Fruit fly (Drosophila melanogaster) whole organism, embryonic: Measurements from ENCODE around the gene CG7366.

Experiments
- CG10431 ChIP-seq: fragments of 200-800 bp; sonication (Bioruptor generic); optimal IDR thresholded peaks from 3 replicates; lab custom pipeline; 2018; ENCODE audit warnings: missing biosample characterization, mild to moderate bottlenecking, missing genetic modification characterization
- CG14441 ChIP-seq: fragments of 200-800 bp; sonication (Bioruptor generic); IDR thresholded peaks from 2 replicates; pipeline ENCODE4 v1.3.6; 2022; ENCODE audit warnings: missing biosample characterization, missing genetic modification characterization
- CG1529 ChIP-seq: fragments of 200-800 bp; sonication (Bioruptor generic); optimal IDR thresholded peaks from 3 replicates; lab custom pipeline; 2018; ENCODE audit warnings: missing biosample characterization, missing genetic modification characterization
- CG17328 ChIP-seq: fragments of 200-800 bp; sonication (Bioruptor generic); IDR thresholded peaks from 2 replicates; pipeline ENCODE4 v1.3.6; 2022; ENCODE audit warnings: missing biosample characterization, missing genetic modification characterization
- CG17385 ChIP-seq: fragments of 200-800 bp; sonication (Bioruptor generic); optimal IDR thresholded peaks from 3 replicates; lab custom pipeline; 2018; ENCODE audit warnings: missing biosample characterization, mild to moderate bottlenecking, missing genetic modification characterization
- CG17829 ChIP-seq: fragments of 200-800 bp; optimal IDR thresholded peaks from 2 replicates; lab custom pipeline; 2019; ENCODE audit warnings: missing biosample characterization, mild to moderate bottlenecking, missing genetic modification characterization, moderate library complexity
- CG18011 ChIP-seq: fragments of 200-800 bp; sonication (Bioruptor generic); optimal IDR thresholded peaks from 2 replicates; lab custom pipeline; 2017; ENCODE audit warnings: missing biosample characterization, missing genetic modification characterization, mild to moderate bottlenecking, moderate library complexity, missing genotype
- CG18262 ChIP-seq: fragments of 200-800 bp; optimal IDR thresholded peaks from 3 replicates; lab custom pipeline; 2019; ENCODE audit warnings: missing biosample characterization, mild to moderate bottlenecking, missing genetic modification characterization, moderate library complexity
- CG31388 ChIP-seq: fragments of 200-800 bp; sonication (Bioruptor generic); optimal IDR thresholded peaks from 2 replicates; lab custom pipeline; 2016; ENCODE audit warnings: missing biosample characterization, missing genetic modification characterization
- CG32772 ChIP-seq: fragments of 200-800 bp; sonication (Bioruptor generic); IDR thresholded peaks from 2 replicates; pipeline ENCODE4 v1.3.6; 2022; ENCODE audit warnings: missing biosample characterization, missing genetic modification characterization
- CG3407 ChIP-seq: fragments of 200-800 bp; sonication (Bioruptor generic); optimal IDR thresholded peaks from 2 replicates; lab custom pipeline; 2018; ENCODE audit warnings: missing biosample characterization, mild to moderate bottlenecking, missing genetic modification characterization
- CG34422 ChIP-seq: fragments of 200-800 bp; sonication (Bioruptor generic); IDR thresholded peaks from 3 replicates; pipeline ENCODE4 v1.3.6; 2022; ENCODE audit warnings: missing biosample characterization, missing genetic modification characterization
- CG5953 ChIP-seq: fragments of 200-800 bp; sonication (Bioruptor generic); IDR thresholded peaks from 2 replicates; pipeline ENCODE4 v1.3.6; 2022; ENCODE audit warnings: missing biosample characterization, missing genetic modification characterization
- CG6254 ChIP-seq: fragments of 200-800 bp; sonication (Bioruptor generic); optimal IDR thresholded peaks from 3 replicates; lab custom pipeline; 2017; ENCODE audit warnings: mild to moderate bottlenecking, missing biosample characterization, missing genetic modification reagents, missing genetic modification characterization
- CG6689 ChIP-seq: fragments of 200-800 bp; sonication (Bioruptor generic); IDR thresholded peaks from 2 replicates; pipeline ENCODE4 v1.3.6; 2022; ENCODE audit warnings: missing biosample characterization, missing genetic modification characterization
- CG7556 ChIP-seq: fragments of 200-800 bp; sonication (Bioruptor generic); optimal IDR thresholded peaks from 2 replicates; lab custom pipeline; 2017; ENCODE audit warnings: missing biosample characterization, mild to moderate bottlenecking, missing genetic modification characterization
- CG9215 ChIP-seq: fragments of 200-800 bp; sonication (Bioruptor generic); IDR thresholded peaks from 2 replicates; pipeline ENCODE4 v1.3.6; 2022; ENCODE audit warnings: missing biosample characterization, missing genetic modification characterization
- CTCF ChIP-seq: fragments of 200-800 bp; sonication (Bioruptor generic); optimal IDR thresholded peaks from 2 replicates; lab custom pipeline; 2017; ENCODE audit warnings: missing biosample characterization, mild to moderate bottlenecking, missing genetic modification characterization, moderate library complexity
- CrebB ChIP-seq: fragments of 200-800 bp; sonication (Bioruptor generic); optimal IDR thresholded peaks from 3 replicates; lab custom pipeline; 2018; ENCODE audit warnings: missing biosample characterization, mild to moderate bottlenecking, missing genetic modification characterization
- Dip3 ChIP-seq: fragments of 200-800 bp; sonication (Bioruptor generic); optimal IDR thresholded peaks from 3 replicates; lab custom pipeline; 2016; ENCODE audit warnings: missing biosample characterization, missing genetic modification characterization
- Dp ChIP-seq: fragments of 200-800 bp; sonication (Bioruptor generic); optimal IDR thresholded peaks from 2 replicates; lab custom pipeline; 2018; ENCODE audit warnings: missing biosample characterization, mild to moderate bottlenecking, missing genetic modification characterization, moderate library complexity
- ERR ChIP-seq: fragments of 200-800 bp; sonication (Bioruptor generic); optimal IDR thresholded peaks from 2 replicates; lab custom pipeline; 2016; ENCODE audit warnings: missing biosample characterization, missing genetic modification characterization
- Gsc ChIP-seq: fragments of 200-800 bp; sonication (Bioruptor generic); IDR thresholded peaks from 2 replicates; pipeline ENCODE4 v1.3.6; 2022; ENCODE audit warnings: missing biosample characterization, missing genetic modification characterization
- H2.0 ChIP-seq: fragments of 200-800 bp; sonication (Bioruptor generic); IDR thresholded peaks from 2 replicates; pipeline ENCODE4 v1.3.6; 2022; ENCODE audit warnings: missing biosample characterization, missing genetic modification characterization
- Hey ChIP-seq: fragments of 200-800 bp; sonication (Bioruptor generic); optimal IDR thresholded peaks from 3 replicates; lab custom pipeline; 2018; ENCODE audit warnings: missing biosample characterization, mild to moderate bottlenecking, missing genetic modification characterization
- Hmx ChIP-seq: fragments of 200-800 bp; sonication (Bioruptor generic); optimal IDR thresholded peaks from 2 replicates; lab custom pipeline; 2016; ENCODE audit warnings: missing biosample characterization, missing genetic modification characterization
- Hr78 ChIP-seq, 2 experiments: fragments of 200-800 bp in 1 of 2; fragments of >200 bp in 1 of 2; sonication (Bioruptor generic) in 1 of 2; optimal IDR thresholded peaks; 2 replicates each; lab custom pipeline; 2017 to 2019; ENCODE audit warnings: missing biosample characterization in 2 of 2, missing genetic modification characterization in 2 of 2, mild to moderate bottlenecking in 1 of 2, moderate library complexity in 1 of 2
- Kr ChIP-seq: fragments of 200-800 bp; sonication (Bioruptor generic); optimal IDR thresholded peaks from 2 replicates; lab custom pipeline; 2017; ENCODE audit warnings: missing biosample characterization, mild to moderate bottlenecking, missing genetic modification characterization
- Lhr ChIP-seq: fragments of 200-800 bp; sonication (Bioruptor generic); optimal IDR thresholded peaks from 3 replicates; lab custom pipeline; 2017; ENCODE audit warnings: mild to moderate bottlenecking, missing biosample characterization, missing genetic modification reagents, missing genetic modification characterization
- Lim3 ChIP-seq: fragments of 200-800 bp; sonication (Bioruptor generic); IDR thresholded peaks from 2 replicates; pipeline ENCODE4 v1.3.6; 2022; ENCODE audit warnings: missing biosample characterization, missing genetic modification characterization
- MBD-R2 ChIP-seq: fragments of 200-800 bp; sonication (Bioruptor generic); IDR thresholded peaks from 2 replicates; pipeline ENCODE4 v1.3.6; 2022; ENCODE audit warnings: missing biosample characterization, missing genetic modification characterization
- Max ChIP-seq: fragments of 200-800 bp; sonication (Bioruptor generic); optimal IDR thresholded peaks from 2 replicates; lab custom pipeline; 2016; ENCODE audit warnings: missing biosample characterization, mild to moderate bottlenecking, missing genetic modification characterization
- Stat92E ChIP-seq, 3 experiments: fragments of >200 bp in 2 of 3; fragments of 200-800 bp in 1 of 3; sonication (Bioruptor generic) in 1 of 3; optimal IDR thresholded peaks; 2 replicates each; lab custom pipeline; 2017 to 2019; ENCODE audit warnings: missing biosample characterization in 3 of 3, missing genetic modification characterization in 3 of 3, mild to moderate bottlenecking in 1 of 3, moderate library complexity in 1 of 3
- Tbp ChIP-seq: fragments of >200 bp; optimal IDR thresholded peaks from 2 replicates; lab custom pipeline; 2018; ENCODE audit warnings: missing biosample characterization, missing genetic modification characterization
- al ChIP-seq: fragments of 200-800 bp; sonication (Bioruptor generic); IDR thresholded peaks from 2 replicates; pipeline ENCODE4 v1.3.6; 2022; ENCODE audit warnings: missing biosample characterization, missing genetic modification characterization
- btn ChIP-seq: fragments of 200-800 bp; sonication (Bioruptor generic); optimal IDR thresholded peaks from 2 replicates; lab custom pipeline; 2016; ENCODE audit warnings: missing biosample characterization, missing genetic modification characterization
- cg ChIP-seq: fragments of 200-800 bp; sonication (Bioruptor generic); optimal IDR thresholded peaks from 3 replicates; lab custom pipeline; 2019; ENCODE audit warnings: missing biosample characterization, mild to moderate bottlenecking, missing genetic modification characterization, moderate library complexity
- fd3F ChIP-seq: fragments of 200-800 bp; sonication (Bioruptor generic); optimal IDR thresholded peaks from 2 replicates; lab custom pipeline; 2018; ENCODE audit warnings: missing biosample characterization, mild to moderate bottlenecking, missing genetic modification characterization, moderate library complexity
- insv ChIP-seq, 2 experiments: fragments of 200-800 bp; sonication (Bioruptor generic); optimal IDR thresholded peaks; 3 replicates each; lab custom pipeline; 2016 to 2018; ENCODE audit warnings: missing biosample characterization in 2 of 2, missing genetic modification characterization in 2 of 2
- kni ChIP-seq: fragments of 200-800 bp; sonication (Bioruptor generic); optimal IDR thresholded peaks from 3 replicates; lab custom pipeline; 2017; ENCODE audit warnings: mild to moderate bottlenecking, missing biosample characterization, missing genetic modification reagents, missing genetic modification characterization
- nau ChIP-seq: fragments of 200-800 bp; sonication (Bioruptor generic); optimal IDR thresholded peaks from 3 replicates; lab custom pipeline; 2017; ENCODE audit warnings: missing biosample characterization, mild to moderate bottlenecking, missing genetic modification characterization, missing genetic modification reagents
- oc ChIP-seq: fragments of 200-800 bp; sonication (Bioruptor generic); optimal IDR thresholded peaks from 2 replicates; lab custom pipeline; 2018; ENCODE audit warnings: missing biosample characterization, mild to moderate bottlenecking, missing genetic modification characterization, moderate library complexity
- pros ChIP-seq: fragments of 200-800 bp; sonication (Bioruptor generic); optimal IDR thresholded peaks from 3 replicates; lab custom pipeline; 2019; ENCODE audit warnings: missing biosample characterization, mild to moderate bottlenecking, missing genetic modification characterization, moderate library complexity
- shn ChIP-seq: fragments of 200-800 bp; sonication (Bioruptor generic); optimal IDR thresholded peaks from 3 replicates; lab custom pipeline; 2016; ENCODE audit warnings: missing biosample characterization, missing genetic modification characterization
- sisA ChIP-seq: fragments of 200-800 bp; sonication (Bioruptor generic); IDR thresholded peaks from 2 replicates; pipeline ENCODE4 v1.3.6; 2022; ENCODE audit warnings: missing biosample characterization, missing genetic modification characterization
- tna ChIP-seq: fragments of 200-800 bp; sonication (Bioruptor generic); IDR thresholded peaks from 2 replicates; pipeline ENCODE4 v1.3.6; 2022; ENCODE audit warnings: missing biosample characterization, missing genetic modification characterization; ENCODE audit not compliant: partially characterized antibody
- ttk ChIP-seq: fragments of 200-800 bp; sonication (Bioruptor generic); IDR thresholded peaks from 2 replicates; pipeline ENCODE4 v2.1.2; 2022; ENCODE audit warnings: missing biosample characterization, missing genetic modification characterization
- vnd ChIP-seq: fragments of 200-800 bp; sonication (Bioruptor generic); IDR thresholded peaks from 3 replicates; pipeline ENCODE4 v1.3.6; 2022; ENCODE audit warnings: missing biosample characterization, missing genetic modification characterization; ENCODE audit not compliant: partially characterized antibody
- vvl ChIP-seq: fragments of 200-800 bp; sonication (Bioruptor generic); IDR thresholded peaks from 2 replicates; pipeline ENCODE4 v1.3.6; 2022; ENCODE audit warnings: missing biosample characterization, missing genetic modification characterization
- wek ChIP-seq: fragments of 200-800 bp; sonication (Bioruptor generic); optimal IDR thresholded peaks from 3 replicates; lab custom pipeline; 2018; ENCODE audit warnings: missing biosample characterization, mild to moderate bottlenecking, missing genetic modification characterization, moderate library complexity
- zf30C ChIP-seq: fragments of 200-800 bp; sonication (Bioruptor generic); optimal IDR thresholded peaks from 3 replicates; lab custom pipeline; 2018; ENCODE audit warnings: missing biosample characterization, mild to moderate bottlenecking, missing genetic modification characterization

Gene CG7366

DNA sequence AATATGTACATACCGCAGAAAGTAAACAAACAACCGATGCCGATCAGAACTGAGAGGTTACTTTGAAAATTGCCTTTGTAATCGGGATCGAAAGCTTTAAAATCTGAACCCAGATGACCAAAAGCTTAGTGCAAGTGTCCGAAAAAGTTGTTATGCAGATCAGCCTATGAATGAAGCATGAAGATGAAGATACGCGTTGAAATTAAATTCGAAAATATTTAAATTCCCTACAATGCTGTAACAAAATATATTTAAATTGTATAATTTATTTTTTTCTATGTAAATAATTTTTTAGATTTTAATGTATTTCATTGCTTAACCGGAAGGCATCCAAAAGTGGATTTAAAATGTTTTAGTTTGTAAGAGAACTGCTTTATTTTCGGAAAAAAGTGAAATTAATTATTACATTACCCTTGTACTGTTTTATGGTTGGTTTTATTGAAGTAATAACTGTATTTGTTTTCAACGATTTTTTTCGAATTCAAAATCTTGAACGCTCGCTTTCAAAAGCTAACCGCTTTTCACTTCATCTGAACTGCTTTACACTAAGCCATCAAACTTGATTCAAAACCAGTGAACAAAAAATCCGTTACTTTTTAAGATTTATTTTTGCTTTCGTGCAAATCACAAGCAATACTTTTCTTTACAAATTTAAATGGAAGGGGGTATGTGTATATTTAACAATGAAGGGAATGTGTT, 42.3 kb downstream of the CG7366 start, which contains the start of gene CG43886 (continued):
- TF ChIP-seq H2.0 (GFP tag; lab: Robert Waterston, UW) (no peak), Kr (GFP tag; lab: Kevin White, UChicago) (no peak), MBD-R2 (GFP tag; lab: Robert Waterston, UW) (no peak), CG31388 (GFP tag; lab: Kevin White, UChicago) (no peak), CG14441 (GFP tag; lab: Robert Waterston, UW) (no peak), CG6689 (no peak), cg (GFP tag; lab: Kevin White, UChicago) (no peak), tna (no peak), Max (GFP tag; lab: Kevin White, UChicago) (no peak), zf30C (GFP tag; lab: Kevin White, UChicago) (no peak), CG3407 (GFP tag; lab: Kevin White, UChicago) (no peak), Dip3 (no peak), CG7556 (GFP tag; lab: Kevin White, UChicago) (no peak), CG18011 (GFP tag; lab: Kevin White, UChicago) (peak; percentile 96), Hmx (no peak), CG5953 (GFP tag; lab: Robert Waterston, UW) (no peak), CG1529 (no peak), Lhr (no peak), CTCF (GFP tag; lab: Kevin White, UChicago) (no peak), Hr78 (GFP tag; optimal IDR thresholded peaks at IDR 0.05; lab: Kevin White, UChicago) (no peak), vnd (no peak), ERR (GFP tag; lab: Kevin White, UChicago) (no peak), Hey (tag; lab: Kevin White, UChicago) (no peak), pros (GFP tag; lab: Kevin White, UChicago) (no peak), btn (GFP tag; lab: Kevin White, UChicago) (no peak), CG17385 (GFP tag; lab: Kevin White, UChicago) (no peak), sisA (GFP tag; lab: Robert Waterston, UW) (no peak), CG10431 (GFP tag; lab: Kevin White, UChicago) (no peak), Dp (GFP tag; lab: Kevin White, UChicago) (peak; percentile 41), Lim3 (GFP tag; lab: Robert Waterston, UW) (no peak), al (no peak), CrebB (no peak), CG34422 (no peak), CG17328 (GFP tag; lab: Robert Waterston, UW) (no peak), Stat92E (GFP tag; optimal IDR thresholded peaks at IDR 0.05; lab: Kevin White, UChicago) (no peak), CG32772 (GFP tag; lab: Robert Waterston, UW) (no peak), CG9215 (GFP tag; lab: Robert Waterston, UW) (no peak), wek (GFP tag; lab: Kevin White, UChicago) (no peak), vvl (GFP tag; lab: Robert Waterston, UW) (peak; percentile 49; the same call in 1 of the 2 replicates), Gsc (GFP tag; lab: Robert Waterston, UW) (no peak), shn (GFP tag; lab: Kevin White, UChicago) (no peak), nau (GFP tag; lab: Kevin White, UChicago) (no peak), CG17829 (tag; lab: Kevin White, UChicago) (no peak), oc (tag; lab: Kevin White, UChicago) (no peak), kni (GFP tag; lab: Kevin White, UChicago) (no peak), insv (GFP tag; optimal IDR thresholded peaks at IDR 0.05; lab: Kevin White, UChicago) (no peak), Tbp (GFP tag; lab: Kevin White, UChicago) (no peak), CG18262 (no peak), CG6254 (no peak), ttk (GFP tag; lab: Robert Waterston, UW) (no peak), fd3F (GFP tag; lab: Kevin White, UChicago) (no peak)
